Worm (Caenorhabditis elegans) whole organism, L1 larva: ENCODE results near the gene F59E12.15.

Experiments
- C04F5.9 ChIP-seq: sonication (generic microtip); optimal IDR thresholded peaks from 2 replicates; lab custom pipeline; 2016; ENCODE audit warnings: missing genetic modification characterization, missing compliant biosample characterization
- F16B12.6 ChIP-seq: fragments of 150-350 bp; optimal IDR thresholded peaks from 2 replicates; lab custom pipeline; 2014; ENCODE audit warnings: missing biosample characterization, missing genetic modification characterization
- Y116A8C.19 ChIP-seq: sonication (generic microtip); optimal IDR thresholded peaks from 2 replicates; lab custom pipeline; 2016; ENCODE audit warnings: missing compliant biosample characterization, missing genetic modification characterization, borderline replicate concordance
- alr-1 ChIP-seq: fragments of 200-800 bp; sonication (Bioruptor generic); optimal IDR thresholded peaks from 2 replicates; lab custom pipeline; 2018; ENCODE audit warnings: borderline replicate concordance, mild to moderate bottlenecking, missing genetic modification characterization, missing compliant biosample characterization
- ama-1 ChIP-seq: fragments of 150-350 bp; optimal IDR thresholded peaks from 2 replicates; lab custom pipeline; 2014
- blmp-1 ChIP-seq: fragments of 150-350 bp; optimal IDR thresholded peaks from 2 replicates; lab custom pipeline; 2014; ENCODE audit warnings: missing biosample characterization, missing genetic modification characterization
- ceh-8 ChIP-seq: fragments of 200-800 bp; sonication (Bioruptor generic); optimal IDR thresholded peaks from 2 replicates; lab custom pipeline; 2018; ENCODE audit warnings: mild to moderate bottlenecking, missing genetic modification characterization, moderate library complexity, missing compliant biosample characterization
- ceh-88 ChIP-seq: fragments of 200-800 bp; sonication (Bioruptor generic); IDR thresholded peaks from 2 replicates; pipeline ENCODE4 v1.3.6; 2022; ENCODE audit warnings: missing genetic modification characterization, missing compliant biosample characterization
- ceh-90 ChIP-seq: sonication (generic microtip); optimal IDR thresholded peaks from 2 replicates; lab custom pipeline; 2016; ENCODE audit warnings: missing genetic modification characterization, missing compliant biosample characterization
- elt-3 ChIP-seq, 6 experiments: fragments of 150-350 bp in 1 of 6; sonication (generic microtip); optimal IDR thresholded peaks; 2 replicates each; lab custom pipeline; 2017 to 2018; ENCODE audit warnings: missing biosample characterization in 6 of 6, missing genetic modification characterization in 6 of 6, inconsistent platforms in 1 of 6
- fkh-10 ChIP-seq: sonication (generic microtip); optimal IDR thresholded peaks from 2 replicates; lab custom pipeline; 2017; ENCODE audit warnings: missing biosample characterization, missing genetic modification reagents, missing genetic modification characterization
- grh-1 ChIP-seq: fragments of 200-800 bp; sonication (Bioruptor generic); IDR thresholded peaks from 2 replicates; pipeline ENCODE4 v1.3.6; 2022; ENCODE audit warnings: missing genetic modification reagents, missing genetic modification characterization, missing compliant biosample characterization
- hlh-17 ChIP-seq: fragments of 200-800 bp; sonication (Bioruptor generic); optimal IDR thresholded peaks from 2 replicates; lab custom pipeline; 2018; ENCODE audit warnings: missing genetic modification characterization, mild to moderate bottlenecking, missing compliant biosample characterization, moderate library complexity, borderline replicate concordance
- hlh-4 ChIP-seq: sonication (generic microtip); optimal IDR thresholded peaks from 2 replicates; lab custom pipeline; 2016; ENCODE audit warnings: mild to moderate bottlenecking, missing genetic modification characterization, missing compliant biosample characterization
- hpl-2 ChIP-seq: fragments of 150-350 bp; optimal IDR thresholded peaks from 2 replicates; lab custom pipeline; 2014; ENCODE audit warnings: missing biosample characterization, missing genetic modification reagents, missing genetic modification characterization
- jun-1 ChIP-seq: fragments of 150-350 bp; optimal IDR thresholded peaks from 2 replicates; lab custom pipeline; 2014; ENCODE audit warnings: missing biosample characterization, missing genetic modification reagents, missing genetic modification characterization
- lin-15B ChIP-seq: fragments of 150-350 bp; sonication (generic microtip); optimal IDR thresholded peaks from 3 replicates; lab custom pipeline; 2014; ENCODE audit warnings: missing biosample characterization, missing genetic modification characterization
- lsy-2 ChIP-seq, 2 experiments: fragments of 150-350 bp; optimal IDR thresholded peaks; 2 replicates each; lab custom pipeline; 2014; ENCODE audit warnings: missing biosample characterization in 2 of 2, missing genetic modification characterization in 2 of 2
- mab-9 ChIP-seq: fragments of 200-800 bp; sonication (Bioruptor generic); IDR thresholded peaks from 2 replicates; pipeline ENCODE4 v1.3.6; 2022; ENCODE audit warnings: missing genetic modification reagents, missing genetic modification characterization, missing compliant biosample characterization
- mdl-1 ChIP-seq, 2 experiments: fragments of 150-350 bp; optimal IDR thresholded peaks; 2 replicates each; lab custom pipeline; 2014 to 2017; ENCODE audit warnings: missing biosample characterization in 2 of 2, missing genetic modification characterization in 2 of 2, inconsistent platforms in 1 of 2
- mef-2 ChIP-seq: fragments of 150-350 bp; optimal IDR thresholded peaks from 2 replicates; lab custom pipeline; 2014; ENCODE audit warnings: missing biosample characterization, missing genetic modification characterization
- nhr-19 ChIP-seq: fragments of 200-800 bp; sonication (Bioruptor generic); conservative IDR thresholded peaks from 2 replicates; pipeline ENCODE4 v1.3.6; 2022; ENCODE audit warnings: missing genetic modification characterization, missing compliant biosample characterization
- nhr-76 ChIP-seq: sonication (generic microtip); optimal IDR thresholded peaks from 2 replicates; lab custom pipeline; 2017; ENCODE audit warnings: missing biosample characterization, missing genetic modification characterization
- pax-3 ChIP-seq: fragments of 200-800 bp; sonication (Bioruptor generic); optimal IDR thresholded peaks from 2 replicates; lab custom pipeline; 2018; ENCODE audit warnings: mild to moderate bottlenecking, missing genetic modification characterization, moderate library complexity, missing compliant biosample characterization
- rnt-1 ChIP-seq: sonication (generic microtip); optimal IDR thresholded peaks from 2 replicates; lab custom pipeline; 2016; ENCODE audit warnings: mild to moderate bottlenecking, missing genetic modification characterization, moderate library complexity, missing compliant biosample characterization
- skn-1 ChIP-seq: fragments of 150-350 bp; optimal IDR thresholded peaks from 2 replicates; lab custom pipeline; 2014; ENCODE audit warnings: missing biosample characterization, missing genetic modification characterization
- snpc-4 ChIP-seq: fragments of 150-350 bp; optimal IDR thresholded peaks from 2 replicates; lab custom pipeline; 2014; ENCODE audit warnings: missing biosample characterization, missing genetic modification characterization
- snu-23 ChIP-seq: sonication (generic microtip); optimal IDR thresholded peaks from 2 replicates; lab custom pipeline; 2016; ENCODE audit warnings: missing genetic modification characterization, missing compliant biosample characterization
- sox-4 ChIP-seq: sonication (generic microtip); optimal IDR thresholded peaks from 2 replicates; lab custom pipeline; 2016; ENCODE audit warnings: missing genetic modification characterization, missing compliant biosample characterization
- sptf-1 ChIP-seq: fragments of 150-350 bp; optimal IDR thresholded peaks from 2 replicates; lab custom pipeline; 2014; ENCODE audit warnings: missing biosample characterization, missing genetic modification characterization
- sup-37 ChIP-seq: fragments of 200-800 bp; sonication (Bioruptor generic); optimal IDR thresholded peaks from 2 replicates; lab custom pipeline; 2018; ENCODE audit warnings: mild to moderate bottlenecking, missing genetic modification characterization, missing compliant biosample characterization
- tbx-2 ChIP-seq: sonication (generic microtip); optimal IDR thresholded peaks from 2 replicates; lab custom pipeline; 2016; ENCODE audit warnings: missing genetic modification characterization, missing compliant biosample characterization
- tlp-1 ChIP-seq: fragments of 150-350 bp; optimal IDR thresholded peaks from 2 replicates; lab custom pipeline; 2014; ENCODE audit warnings: missing biosample characterization, missing genetic modification characterization
- unc-130 ChIP-seq: fragments of 150-350 bp; optimal IDR thresholded peaks from 2 replicates; lab custom pipeline; 2017; ENCODE audit warnings: missing biosample characterization, missing genetic modification characterization, inconsistent platforms
- unc-30 ChIP-seq: sonication (generic microtip); optimal IDR thresholded peaks from 2 replicates; lab custom pipeline; 2017; ENCODE audit warnings: missing biosample characterization, missing genetic modification characterization
- unc-62 ChIP-seq: fragments of 150-350 bp; optimal IDR thresholded peaks from 2 replicates; lab custom pipeline; 2014; ENCODE audit warnings: missing biosample characterization, missing genetic modification reagents, missing genetic modification characterization
- zag-1 ChIP-seq: fragments of 150-350 bp; optimal IDR thresholded peaks from 2 replicates; lab custom pipeline; 2014; ENCODE audit warnings: missing biosample characterization, missing genetic modification characterization

The F59E12.15 gene

ce11 chrII:5649236-5650004 lies 21.2 kb upstream of the F59E12.15 start, which contains the start of the genes sam-4, F59E12.17 and zyg-1 (continued):
- TF ChIP-seq ceh-88, result no peak
- TF ChIP-seq fkh-10 (GFP tag; lab: Kevin White, UChicago), result no peak
- no peak for TF ChIP-seq Y116A8C.19 (tag; lab: Kevin White, UChicago)
- TF ChIP-seq rnt-1 (tag; lab: Kevin White, UChicago), result peak; percentile 86
- TF ChIP-seq snpc-4 (tag; lab: Kevin White, UChicago), result peak; percentile 53
- peak; percentile 42 for TF ChIP-seq hpl-2 (GFP tag; lab: Kevin White, UChicago)
- no peak for TF ChIP-seq ama-1
- 0 out of 2 replicates have a peak, but pooled peaks have one; percentile 20 for TF ChIP-seq nhr-19
- TF ChIP-seq ceh-8 (GFP tag; lab: Kevin White, UChicago), result no peak
- TF ChIP-seq zag-1 (tag; lab: Kevin White, UChicago), result no peak
- peak; percentile 68 for TF ChIP-seq snu-23 (GFP tag; lab: Kevin White, UChicago)

- TF ChIP-seq alr-1 (tag; lab: Kevin White, UChicago) (no peak), hlh-17 (GFP tag; lab: Kevin White, UChicago) (no peak), unc-30 (tag; lab: Kevin White, UChicago) (no peak), tbx-2 (tag; lab: Kevin White, UChicago) (no peak), ceh-8 (GFP tag; lab: Kevin White, UChicago) (no peak), elt-3 (tag; optimal IDR thresholded peaks at IDR 0.05; lab: Kevin White, UChicago) (no peak), sptf-1 (tag; lab: Kevin White, UChicago) (no peak), skn-1 (tag; lab: Kevin White, UChicago) (no peak), unc-130 (tag; lab: Kevin White, UChicago) (no peak), hlh-4 (tag; lab: Kevin White, UChicago) (no peak), nhr-76 (tag; lab: Kevin White, UChicago) (no peak), ceh-90 (tag; lab: Kevin White, UChicago) (no peak), sox-4 (no peak), unc-62 (GFP tag; lab: Kevin White, UChicago) (no peak), snpc-4 (tag; lab: Kevin White, UChicago) (no peak)
These were observed 20.1 kb upstream of the F59E12.15 start, which contains the start of gene ddl-1 for ce11 chrII:5648272-5648671. ddl-1 (minus strand) TSS chrII:5648372.

DNA sequence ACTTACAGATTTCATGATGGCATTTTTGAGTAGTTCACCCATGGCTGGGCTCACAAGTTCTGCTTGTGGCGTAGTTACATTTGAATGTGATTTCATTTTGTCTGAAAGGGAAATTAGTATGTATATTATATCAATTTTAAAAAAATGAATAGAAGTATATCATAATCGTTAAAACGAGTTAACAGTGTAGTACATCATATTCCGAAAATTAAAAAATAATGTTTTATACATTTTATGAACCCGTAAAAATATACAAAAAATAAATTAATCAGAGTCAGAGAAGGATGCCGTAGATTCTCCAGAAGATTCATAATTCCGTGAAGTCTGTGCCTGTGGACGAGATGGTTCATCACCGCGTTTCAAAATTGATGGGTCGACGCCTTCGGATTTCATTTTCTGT lies 18.8 kb upstream of the F59E12.15 start, which contains the start of gene F59E12.9:
TSS of gene F59E12.9 (minus strand) at position 101 of the 400 bp plus-strand sequence.
- TF ChIP-seq mdl-1 (tag; optimal IDR thresholded peaks at IDR 0.05; lab: Kevin White, UChicago) (no peak), mab-9 (GFP tag; lab: Robert Waterston, UW) (no peak), blmp-1 (tag; lab: Kevin White, UChicago) (no peak), pax-3 (tag; lab: Kevin White, UChicago) (no peak), C04F5.9 (tag; lab: Kevin White, UChicago) (no peak), ceh-90 (tag; lab: Kevin White, UChicago) (no peak), mef-2 (no peak), tlp-1 (no peak), grh-1 (GFP tag; lab: Robert Waterston, UW) (no peak), lsy-2 (tag; optimal IDR thresholded peaks at IDR 0.05; lab: Kevin White, UChicago) (no peak), lin-15B (tag; lab: Kevin White, UChicago) (no peak)

DNA sequence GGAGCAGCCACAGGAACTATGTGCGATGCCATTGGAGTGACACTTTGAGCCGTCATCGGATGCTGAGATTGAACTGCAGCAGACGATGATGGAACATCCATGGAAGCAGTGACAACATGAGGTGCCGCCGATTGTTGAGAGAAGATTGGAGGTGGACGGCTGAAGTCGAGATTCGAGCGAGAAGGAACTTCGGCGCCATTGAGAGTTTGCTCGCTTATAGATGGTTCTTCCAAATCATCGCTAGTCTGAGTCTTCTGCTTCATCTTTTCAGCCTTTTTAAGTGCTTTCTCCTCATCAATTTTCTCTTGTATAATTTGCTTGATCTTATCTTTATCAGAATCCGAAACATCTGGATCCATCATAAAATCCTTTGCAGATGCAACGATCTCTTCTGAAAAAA lies 13.9 kb upstream of the F59E12.15 start:
- TF ChIP-seq pax-3 (tag; lab: Kevin White, UChicago), result no peak
- no peak for TF ChIP-seq F16B12.6 (tag; lab: Kevin White, UChicago)
- no peak for TF ChIP-seq sup-37 (GFP tag; lab: Kevin White, UChicago)
- no peak for TF ChIP-seq unc-130 (tag; lab: Kevin White, UChicago)
- TF ChIP-seq tbx-2 (tag; lab: Kevin White, UChicago), result no peak
- TF ChIP-seq jun-1 (tag; lab: Kevin White, UChicago), result no peak
